Worm (Caenorhabditis elegans): ENCODE data around the gene F17E9.5.

The F17E9.5 gene

DNA sequence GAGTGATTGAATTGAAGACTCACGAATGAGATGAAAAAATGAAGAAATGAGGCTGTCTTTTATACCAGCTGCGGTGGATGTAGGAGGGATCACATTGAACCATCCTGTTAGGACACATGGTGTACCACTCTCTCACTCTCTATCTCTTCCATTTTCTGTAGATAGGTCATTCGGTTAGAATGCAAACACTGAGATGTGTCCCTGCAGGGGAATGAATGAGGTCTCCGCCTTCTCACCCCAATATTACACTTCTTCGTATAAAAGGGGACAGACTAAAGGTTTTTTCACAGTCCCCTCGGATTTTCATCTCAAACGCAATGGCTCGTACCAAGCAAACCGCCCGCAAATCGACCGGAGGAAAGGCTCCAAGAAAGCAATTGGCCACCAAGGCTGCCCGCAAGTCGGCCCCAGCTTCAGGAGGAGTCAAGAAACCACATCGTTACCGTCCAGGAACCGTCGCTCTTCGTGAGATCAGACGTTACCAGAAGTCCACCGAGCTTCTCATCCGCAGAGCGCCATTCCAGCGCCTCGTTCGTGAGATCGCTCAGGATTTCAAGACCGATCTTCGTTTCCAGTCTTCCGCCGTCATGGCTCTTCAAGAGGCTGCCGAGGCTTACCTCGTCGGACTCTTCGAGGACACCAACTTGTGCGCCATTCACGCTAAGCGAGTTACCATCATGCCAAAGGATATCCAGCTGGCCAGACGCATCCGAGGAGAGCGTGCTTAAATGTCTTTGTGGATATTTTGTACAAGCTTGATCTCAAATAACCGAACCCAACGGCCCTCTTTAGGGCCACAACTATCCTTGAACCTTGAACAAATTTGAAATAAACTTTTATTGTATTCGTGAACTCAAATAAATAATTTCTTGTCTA lies 11.4 kb upstream of the F17E9.5 start, which contains the start of gene his-32:
Gene his-32, plus strand, starts transcription at position 318 of the 876 bp plus-strand sequence.
- TF ChIP-seq unc-120 (tag; optimal IDR thresholded peaks at IDR 0.05; ENCODE audit: poor library complexity, severe bottlenecking) = no peak
- TF ChIP-seq lsy-2 (tag; optimal IDR thresholded peaks at IDR 0.05) = peak; percentile 78
- peak; percentile 63 for TF ChIP-seq drap-1 (GFP tag; optimal IDR thresholded peaks at IDR 0.05)
- TF ChIP-seq flh-1 (GFP tag; optimal IDR thresholded peaks at IDR 0.05) = no peak
- peak; percentile 75 for TF ChIP-seq M03D4.4 (tag; optimal IDR thresholded peaks at IDR 0.05)
- peak; percentile 64 for TF ChIP-seq hlh-1 (tag; optimal IDR thresholded peaks at IDR 0.05)
- no peak for TF ChIP-seq ham-2 (GFP tag; optimal IDR thresholded peaks at IDR 0.05)
- TF ChIP-seq ces-1 (GFP tag; optimal IDR thresholded peaks at IDR 0.05) = peak; percentile 39
- TF ChIP-seq bed-3 (GFP tag; optimal IDR thresholded peaks at IDR 0.05) = no peak
- TF ChIP-seq snpc-4 (tag; optimal IDR thresholded peaks at IDR 0.05) = no peak
- TF ChIP-seq nhr-28 (tag; optimal IDR thresholded peaks at IDR 0.05) = no peak
- TF ChIP-seq unc-39 (tag; optimal IDR thresholded peaks at IDR 0.05) = peak; percentile 96
- no peak for TF ChIP-seq nhr-237 (tag; optimal IDR thresholded peaks at IDR 0.05)
- peak; percentile 78 for TF ChIP-seq sem-2 (GFP tag; optimal IDR thresholded peaks at IDR 0.05)
- TF ChIP-seq sptf-1 (tag; optimal IDR thresholded peaks at IDR 0.05) = peak; percentile 70
- peak; percentile 65 for TF ChIP-seq lin-32 (GFP tag; optimal IDR thresholded peaks at IDR 0.05)
- TF ChIP-seq mls-2 (tag; optimal IDR thresholded peaks at IDR 0.05) = peak; percentile 61
- TF ChIP-seq ceh-43 (GFP tag; optimal IDR thresholded peaks at IDR 0.05) = peak; percentile 45
- TF ChIP-seq tbx-8 (GFP tag; optimal IDR thresholded peaks at IDR 0.05) = peak; percentile 72
- TF ChIP-seq ceh-83 (GFP tag; optimal IDR thresholded peaks at IDR 0.05) = peak; percentile 76
- TF ChIP-seq lin-13 (tag; optimal IDR thresholded peaks at IDR 0.05) = peak; percentile 98
- peak; percentile 95 for TF ChIP-seq cnd-1 (tag; optimal IDR thresholded peaks at IDR 0.05)
- TF ChIP-seq blmp-1 (tag; optimal IDR thresholded peaks at IDR 0.05) = no peak
- TF ChIP-seq unc-62 (GFP tag; optimal IDR thresholded peaks at IDR 0.05) = peak; percentile 89
- TF ChIP-seq nhr-2 (tag; optimal IDR thresholded peaks at IDR 0.05) = peak; percentile 76
- no peak for TF ChIP-seq zip-8 (tag; optimal IDR thresholded peaks at IDR 0.05)
- no peak for TF ChIP-seq nhr-76 (tag; optimal IDR thresholded peaks at IDR 0.05)
- TF ChIP-seq pha-4 (tag; optimal IDR thresholded peaks at IDR 0.05) = peak; percentile 92
- peak; percentile 99 for TF ChIP-seq ceh-39 (tag; optimal IDR thresholded peaks at IDR 0.05)
- TF ChIP-seq ztf-11 (tag; optimal IDR thresholded peaks at IDR 0.05) = peak; percentile 98
- TF ChIP-seq elt-1 (tag; optimal IDR thresholded peaks at IDR 0.05; ENCODE audit: borderline replicate concordance, insufficient read depth) = peak; percentile 20
- TF ChIP-seq mep-1 (tag; optimal IDR thresholded peaks at IDR 0.05) = peak; percentile 92
- TF ChIP-seq elt-3 (tag; optimal IDR thresholded peaks at IDR 0.05) = no peak
- TF ChIP-seq mab-5 (tag; optimal IDR thresholded peaks at IDR 0.05) = no peak
- peak; percentile 87 for TF ChIP-seq nhr-12 (tag; optimal IDR thresholded peaks at IDR 0.05)

ce11 chrIV:8339636-8340035 lies 6.0 kb upstream of the F17E9.5 start, which contains the start of gene lgc-6:
lgc-6 (plus strand) TSS chrIV:8339936.
- TF ChIP-seq unc-62 (GFP tag; optimal IDR thresholded peaks at IDR 0.05) (no peak), hlh-1 (tag; optimal IDR thresholded peaks at IDR 0.05) (no peak), lsy-2 (tag; optimal IDR thresholded peaks at IDR 0.05) (no peak), cnd-1 (tag; optimal IDR thresholded peaks at IDR 0.05) (no peak), ztf-11 (tag; optimal IDR thresholded peaks at IDR 0.05) (no peak)

- TF ChIP-seq cnd-1 (tag; optimal IDR thresholded peaks at IDR 0.05) = no peak
- no peak for TF ChIP-seq tbx-8 (GFP tag; optimal IDR thresholded peaks at IDR 0.05)
- no peak for TF ChIP-seq hlh-1 (tag; optimal IDR thresholded peaks at IDR 0.05)
- no peak for TF ChIP-seq sptf-1 (tag; optimal IDR thresholded peaks at IDR 0.05)
- no peak for TF ChIP-seq nhr-28 (tag; optimal IDR thresholded peaks at IDR 0.05)
- no peak for TF ChIP-seq lin-13 (tag; optimal IDR thresholded peaks at IDR 0.05)
- no peak for TF ChIP-seq drap-1 (GFP tag; optimal IDR thresholded peaks at IDR 0.05)
- no peak for TF ChIP-seq nhr-12 (tag; optimal IDR thresholded peaks at IDR 0.05)
- TF ChIP-seq ham-2 (GFP tag; optimal IDR thresholded peaks at IDR 0.05) = no peak
- no peak for TF ChIP-seq ceh-39 (tag; optimal IDR thresholded peaks at IDR 0.05)
- TF ChIP-seq nhr-237 (tag; optimal IDR thresholded peaks at IDR 0.05) = no peak
- TF ChIP-seq pha-4 (tag; optimal IDR thresholded peaks at IDR 0.05) = no peak
- TF ChIP-seq snpc-4 (tag; optimal IDR thresholded peaks at IDR 0.05) = no peak
Observed at ce11 chrIV:8342385-8342784, 3.2 kb upstream of the F17E9.5 start, which contains the start of gene lgc-5. lgc-5 (plus strand) TSS chrIV:8342685.
